Fruit fly (Drosophila melanogaster) whole organism, embryonic: Measurements from ENCODE around the gene Tbcc.

Experiments
- CG8765 ChIP-seq: fragments of 200-800 bp; sonication (Bioruptor generic); IDR thresholded peaks from 2 replicates; pipeline ENCODE4 v1.3.6; 2022; ENCODE audit warnings: missing biosample characterization, missing genetic modification characterization
- bcd ChIP-seq: fragments of 200-800 bp; sonication (Bioruptor generic); optimal IDR thresholded peaks from 2 replicates; lab custom pipeline; 2017; ENCODE audit warnings: missing biosample characterization, mild to moderate bottlenecking, missing genetic modification characterization
- gcm ChIP-seq: fragments of 200-800 bp; sonication (Bioruptor generic); optimal IDR thresholded peaks from 2 replicates; lab custom pipeline; 2019; ENCODE audit warnings: missing biosample characterization, mild to moderate bottlenecking, missing genetic modification characterization, moderate library complexity
- stwl ChIP-seq: fragments of 200-800 bp; sonication (Bioruptor generic); optimal IDR thresholded peaks from 3 replicates; lab custom pipeline; 2018; ENCODE audit warnings: missing biosample characterization, mild to moderate bottlenecking, missing genetic modification characterization, moderate library complexity

DNA sequence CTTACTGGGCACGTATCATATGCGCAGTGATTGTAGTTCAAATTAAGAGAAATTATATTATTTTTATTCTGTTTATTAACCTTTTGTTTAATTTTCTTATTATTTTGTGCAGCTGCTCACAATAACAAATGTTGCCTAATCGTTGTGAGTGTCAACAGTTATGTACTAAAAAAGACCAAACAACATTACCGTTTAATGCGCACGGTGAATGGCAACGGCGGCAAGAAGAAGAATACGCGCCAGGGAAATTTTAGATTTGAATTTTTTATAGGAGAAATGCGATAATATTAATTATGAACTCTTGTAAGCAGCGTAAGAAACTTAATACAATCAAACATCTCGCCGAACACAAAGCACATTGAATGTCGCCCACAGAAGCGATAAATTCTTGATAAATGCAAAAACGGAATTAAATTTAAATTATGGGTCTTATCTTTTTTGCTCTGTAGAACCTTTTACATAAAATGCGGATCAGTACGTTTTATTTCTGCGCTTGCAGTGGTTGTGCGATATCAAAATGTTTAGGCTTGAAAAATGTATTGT lies at the start of gene Tbcc, which contains the start of gene lectin-24Db:
- TF ChIP-seq stwl (tag; lab: Kevin White, UChicago) (peak; percentile 80), bcd (GFP tag; lab: Kevin White, UChicago) (no peak), gcm (GFP tag; lab: Kevin White, UChicago) (no peak), CG8765 (GFP tag; lab: Robert Waterston, UW) (no peak)
